Fruit fly (Drosophila melanogaster): ENCODE data around the gene La.
A peak's percentile ranks its signal among the peaks of the same experiment; 100 is the strongest.

The La gene

dm6 chr2L:20390004-20390403 lies 40.2 kb upstream of the La start (continued):
- TF ChIP-seq Chrac-16 (GFP tag; optimal IDR thresholded peaks at IDR 0.05), result no peak
- no peak for TF ChIP-seq Neu2 (GFP tag; optimal IDR thresholded peaks at IDR 0.05; ENCODE audit: borderline replicate concordance)
- TF ChIP-seq bigmax (GFP tag; optimal IDR thresholded peaks at IDR 0.05), result no peak
- TF ChIP-seq CG10209 (GFP tag; optimal IDR thresholded peaks at IDR 0.05), result peak; percentile 28
- no peak for TF ChIP-seq pho (GFP tag; optimal IDR thresholded peaks at IDR 0.05)
- peak; percentile 3 for TF ChIP-seq CG17385 (GFP tag; optimal IDR thresholded peaks at IDR 0.05)
- TF ChIP-seq grn (GFP tag; optimal IDR thresholded peaks at IDR 0.05), result no peak
- no peak for TF ChIP-seq so (GFP tag; IDR thresholded peaks at IDR 0.05)
- TF ChIP-seq mam (GFP tag; optimal IDR thresholded peaks at IDR 0.05), result no peak
- TF ChIP-seq Jarid2 (GFP tag; optimal IDR thresholded peaks at IDR 0.05), result no peak
- no peak for TF ChIP-seq hbn (GFP tag; IDR thresholded peaks at IDR 0.05; ENCODE audit: partially characterized antibody)
- no peak for TF ChIP-seq Sry-δ (GFP tag; optimal IDR thresholded peaks at IDR 0.05)
- TF ChIP-seq CG3407 (GFP tag; optimal IDR thresholded peaks at IDR 0.05), result peak; percentile 10
- TF ChIP-seq CG1024 (GFP tag; IDR thresholded peaks at IDR 0.05), result no peak
- TF ChIP-seq CG2678 (tag; optimal IDR thresholded peaks at IDR 0.05), result peak; percentile 49

- TF ChIP-seq Awh (GFP tag; IDR thresholded peaks at IDR 0.05) (peak; percentile 34; the same call in 1 of the 2 replicates), p53 (GFP tag; optimal IDR thresholded peaks at IDR 0.05) (no peak), ftz-f1 (GFP tag; optimal IDR thresholded peaks at IDR 0.05) (peak; percentile 44), lab (GFP tag; optimal IDR thresholded peaks at IDR 0.05) (peak; percentile 6), MBD-R2 (GFP tag; IDR thresholded peaks at IDR 0.05) (peak; percentile 10; the same call in 1 of the 2 replicates), CG11456 (GFP tag; IDR thresholded peaks at IDR 0.05) (0 out of 3 replicates have a peak, but pooled peaks have one; percentile 44), CG9727 (GFP tag; optimal IDR thresholded peaks at IDR 0.05) (no peak), Vsx1 (GFP tag; optimal IDR thresholded peaks at IDR 0.05) (peak; percentile 40), Bgb (GFP tag; IDR thresholded peaks at IDR 0.05; ENCODE audit: partially characterized antibody) (peak; percentile 34; the same call in 1 of the 2 replicates), sqz (GFP tag; optimal IDR thresholded peaks at IDR 0.05) (no peak), sens (GFP tag) (peak; percentile 31), amos (GFP tag; IDR thresholded peaks at IDR 0.05; ENCODE audit: partially characterized antibody) (peak; percentile 26; the same call in 1 of the 2 replicates), Deaf1 (tag; optimal IDR thresholded peaks at IDR 0.05) (peak; percentile 95), CG4707 (GFP tag; optimal IDR thresholded peaks at IDR 0.05) (no peak), dpn (GFP tag; optimal IDR thresholded peaks at IDR 0.05) (no peak), chinmo (GFP tag; IDR thresholded peaks at IDR 0.05; ENCODE audit: partially characterized antibody) (peak; percentile 78; the same call in 3 of the 4 replicates), zen2 (GFP tag; IDR thresholded peaks at IDR 0.05; ENCODE audit: partially characterized antibody) (peak; percentile 47; the same call in 1 of the 3 replicates), crp (GFP tag; optimal IDR thresholded peaks at IDR 0.05) (peak in 1 of 2 experiments; percentile 77), Nf-YB (GFP tag; optimal IDR thresholded peaks at IDR 0.05) (peak; percentile 38), Dll (GFP tag; IDR thresholded peaks at IDR 0.05; ENCODE audit: partially characterized antibody) (no peak), CG9932 (GFP tag; IDR thresholded peaks at IDR 0.05) (0 out of 2 replicates have a peak, but pooled peaks have one; percentile 13), CG17568 (GFP tag; optimal IDR thresholded peaks at IDR 0.05) (no peak), Meics (GFP tag; optimal IDR thresholded peaks at IDR 0.05) (no peak), Elba2 (GFP tag; optimal IDR thresholded peaks at IDR 0.05) (no peak), CG13287 (GFP tag; IDR thresholded peaks at IDR 0.05; ENCODE audit: partially characterized antibody) (peak; percentile 53; the same call in 1 of the 2 replicates), Trl (optimal IDR thresholded peaks at IDR 0.05) (peak; percentile 38 to 54), Trl (GFP tag; optimal IDR thresholded peaks at IDR 0.05) (no peak), Blimp-1 (GFP tag; optimal IDR thresholded peaks at IDR 0.05) (peak; percentile 94), CG12769 (tag; optimal IDR thresholded peaks at IDR 0.05) (peak; percentile 16), bbx (GFP tag; IDR thresholded peaks at IDR 0.05; ENCODE audit: partially characterized antibody) (peak; percentile 16; the same call in 1 of the 2 replicates), Jarid2 (GFP tag; optimal IDR thresholded peaks at IDR 0.05) (peak; percentile 68), Abd-B (GFP tag; optimal IDR thresholded peaks at IDR 0.05) (no peak), mam (GFP tag; optimal IDR thresholded peaks at IDR 0.05) (no peak), Lpt (GFP tag; optimal IDR thresholded peaks at IDR 0.05) (no peak)
These were observed 32.5 kb upstream of the La start, which contains the start of gene CG16798 for dm6 chr2L:20382141-20382815. Gene CG16798 (minus strand): TSS chr2L:20382356.

Data from whole organism, embryonic.